Worm (Caenorhabditis elegans): ENCODE measurements around the gene mig-6.

Gene mig-6

ce11 chrV:7826917-7827316, at the start of gene mig-6:
Gene mig-6 (plus strand): TSS chrV:7827217.
- TF ChIP-seq zfp-2 (tag; optimal IDR thresholded peaks at IDR 0.05) (no peak), snpc-1.2 (GFP tag; IDR thresholded peaks at IDR 0.05) (no peak), tag-97 (GFP tag; IDR thresholded peaks at IDR 0.05) (no peak), lin-15B (tag; optimal IDR thresholded peaks at IDR 0.05) (no peak), daf-12 (tag; optimal IDR thresholded peaks at IDR 0.05) (no peak), hif-1 (tag; optimal IDR thresholded peaks at IDR 0.05) (no peak), jun-1 (tag; optimal IDR thresholded peaks at IDR 0.05) (no peak), gei-8 (GFP tag; optimal IDR thresholded peaks at IDR 0.05) (no peak), ztf-7 (tag; optimal IDR thresholded peaks at IDR 0.05) (no peak), nhr-237 (tag; optimal IDR thresholded peaks at IDR 0.05) (no peak), attf-4 (tag; optimal IDR thresholded peaks at IDR 0.05) (no peak), unc-62 (GFP tag; optimal IDR thresholded peaks at IDR 0.05 in 1 of 2) (no peak), unc-62 (tag; optimal IDR thresholded peaks at IDR 0.05) (no peak), nhr-25 (tag; optimal IDR thresholded peaks at IDR 0.05; ENCODE audit: borderline replicate concordance, insufficient read depth) (no peak), F44E2.7 (GFP tag; IDR thresholded peaks at IDR 0.05) (no peak), lim-7 (GFP tag; IDR thresholded peaks at IDR 0.05) (no peak), ceh-44 (GFP tag; IDR thresholded peaks at IDR 0.05) (no peak)

- peak; percentile 39 for TF ChIP-seq F49E8.2 (tag; optimal IDR thresholded peaks at IDR 0.05; ENCODE audit: borderline replicate concordance)
- no peak for TF ChIP-seq fkh-10 (GFP tag; optimal IDR thresholded peaks at IDR 0.05)
- no peak for TF ChIP-seq dmd-8 (GFP tag; IDR thresholded peaks at IDR 0.05)
- no peak for TF ChIP-seq ceh-62 (tag; optimal IDR thresholded peaks at IDR 0.05)
- TF ChIP-seq spr-1 (tag; optimal IDR thresholded peaks at IDR 0.05), result no peak
- TF ChIP-seq lin-38 (GFP tag; IDR thresholded peaks at IDR 0.05), result peak; percentile 48; the same call in 1 of the 2 replicates
- no peak for TF ChIP-seq sdz-12 (GFP tag; optimal IDR thresholded peaks at IDR 0.05)
- TF ChIP-seq aha-1 (tag), result peak; percentile 57
- TF ChIP-seq madf-9 (GFP tag; conservative IDR thresholded peaks at IDR 0.05), result no peak
- no peak for TF ChIP-seq Y105C5A.15 (GFP tag; IDR thresholded peaks at IDR 0.05)
- TF ChIP-seq pha-4 (GFP tag; IDR thresholded peaks at IDR 0.05), result 0 out of 2 replicates have a peak, but pooled peaks have one; percentile 12
- TF ChIP-seq pha-4 (tag; optimal IDR thresholded peaks at IDR 0.05), result no peak
- no peak for TF ChIP-seq daf-19 (GFP tag; conservative IDR thresholded peaks at IDR 0.05)
- no peak for TF ChIP-seq nhr-77 (tag; optimal IDR thresholded peaks at IDR 0.05)
- TF ChIP-seq ceh-32 (tag; optimal IDR thresholded peaks at IDR 0.05; ENCODE audit: poor library complexity), result no peak
- TF ChIP-seq nhr-28 (tag; optimal IDR thresholded peaks at IDR 0.05), result peak; percentile 37
- TF ChIP-seq ceh-44 (GFP tag; IDR thresholded peaks at IDR 0.05), result no peak
- no peak for TF ChIP-seq php-3 (GFP tag; IDR thresholded peaks at IDR 0.05)
Measured at ce11 chrV:7778999-7779398, 48.0 kb upstream of the mig-6 start.

DNA sequence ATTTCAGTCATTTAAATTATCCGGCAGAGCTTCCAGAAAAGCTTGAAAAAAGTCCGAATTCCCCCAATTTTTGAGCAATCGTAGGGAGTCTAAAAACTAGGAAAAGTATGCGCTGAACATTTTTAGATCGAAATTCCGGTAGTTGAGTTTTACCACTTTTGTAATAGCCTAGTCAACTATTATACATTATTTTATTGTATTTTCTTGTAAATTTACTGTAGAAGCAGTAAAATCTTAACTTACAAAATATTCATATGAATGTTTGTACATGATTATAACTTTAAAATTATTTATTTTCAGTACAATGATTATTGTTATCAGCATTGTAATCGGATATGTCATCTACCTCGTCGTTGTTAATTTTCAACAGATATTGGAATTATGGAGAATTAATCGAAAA, 45.5 kb upstream of the mig-6 start, which contains the start of gene cyp-32A1:
TSS of gene cyp-32A1 (plus strand) at position 301 of the 400 bp plus-strand sequence.
- TF ChIP-seq lin-39 (tag; optimal IDR thresholded peaks at IDR 0.05), result no peak
- TF ChIP-seq hlh-11 (tag; optimal IDR thresholded peaks at IDR 0.05), result no peak

- TF ChIP-seq daf-12 (tag; optimal IDR thresholded peaks at IDR 0.05) (no peak), unc-62 (GFP tag; optimal IDR thresholded peaks at IDR 0.05 in 1 of 2) (peak in 1 of 2 experiments; percentile 2), unc-62 (tag; optimal IDR thresholded peaks at IDR 0.05) (no peak)
Measured at ce11 chrV:7785117-7785516, 41.9 kb upstream of the mig-6 start, which contains the start of gene C26F1.1. Gene C26F1.1 (plus strand): TSS chrV:7785417.

DNA sequence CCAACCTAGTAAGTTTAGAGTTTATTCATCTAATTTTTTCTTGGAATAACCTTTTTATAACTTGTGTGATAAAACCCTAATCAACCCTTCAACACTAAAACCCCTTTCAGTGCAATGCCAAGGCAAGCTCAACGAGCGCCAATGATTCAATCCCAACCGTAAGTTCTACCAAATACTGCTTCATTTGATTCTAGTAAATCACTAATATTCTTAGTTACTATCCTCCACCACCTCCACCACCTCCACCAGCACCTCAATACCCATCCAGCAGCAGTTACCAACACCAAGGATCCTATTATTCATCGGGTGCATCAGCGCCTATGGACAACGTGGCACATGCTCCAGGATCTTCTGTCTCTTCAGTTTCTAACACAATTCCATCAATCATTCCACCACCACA, 41.1 kb upstream of the mig-6 start:
- TF ChIP-seq unc-62 (GFP tag; optimal IDR thresholded peaks at IDR 0.05 in 1 of 2), result peak in 1 of 2 experiments; percentile 93
- no peak for TF ChIP-seq unc-62 (tag; optimal IDR thresholded peaks at IDR 0.05)
- TF ChIP-seq dve-1 (tag; optimal IDR thresholded peaks at IDR 0.05; ENCODE audit: insufficient read depth), result no peak
- TF ChIP-seq ceh-20 (GFP tag; IDR thresholded peaks at IDR 0.05), result 0 out of 2 replicates have a peak, but pooled peaks have one; percentile 38
- TF ChIP-seq hlh-11 (tag; optimal IDR thresholded peaks at IDR 0.05), result no peak
- TF ChIP-seq Y5F2A.4 (GFP tag; optimal IDR thresholded peaks at IDR 0.05), result no peak
- no peak for TF ChIP-seq daf-19 (GFP tag; conservative IDR thresholded peaks at IDR 0.05)
